Worm (Caenorhabditis elegans): ENCODE data around the gene F40A3.6.
A peak's percentile ranks its signal among the peaks of the same experiment; 100 is the strongest.

The F40A3.6 gene

ce11 chrV:7857931-7858330, 35.7 kb downstream of the F40A3.6 start, which contains the start of gene C37C3.1 (continued):
- no peak for TF ChIP-seq vab-7 (GFP tag; IDR thresholded peaks at IDR 0.05)

- TF ChIP-seq set-16 (GFP tag; IDR thresholded peaks at IDR 0.05), result peak; percentile 38; the same call in 1 of the 2 replicates
- no peak for TF ChIP-seq tra-1 (GFP tag; IDR thresholded peaks at IDR 0.05)
- TF ChIP-seq pha-4 (GFP tag; IDR thresholded peaks at IDR 0.05), result no peak
- no peak for TF ChIP-seq pha-4 (tag; optimal IDR thresholded peaks at IDR 0.05)
- TF ChIP-seq unc-62 (GFP tag; optimal IDR thresholded peaks at IDR 0.05 in 1 of 2), result no peak
- TF ChIP-seq unc-62 (tag; optimal IDR thresholded peaks at IDR 0.05), result no peak
Observed at ce11 chrV:7856641-7857040, 37.0 kb downstream of the F40A3.6 start.

- no peak for TF ChIP-seq Y105C5A.15 (GFP tag; IDR thresholded peaks at IDR 0.05)
- peak; percentile 8 for TF ChIP-seq hlh-30 (tag; optimal IDR thresholded peaks at IDR 0.05; ENCODE audit: insufficient read depth)
- no peak for TF ChIP-seq lin-1 (GFP tag; IDR thresholded peaks at IDR 0.05)
- no peak for TF ChIP-seq F26F4.8 (GFP tag; conservative IDR thresholded peaks at IDR 0.05)
- TF ChIP-seq pha-4 (GFP tag; IDR thresholded peaks at IDR 0.05), result no peak
- TF ChIP-seq pha-4 (tag; optimal IDR thresholded peaks at IDR 0.05), result no peak
- peak; percentile 3; the same call in 1 of the 2 replicates for TF ChIP-seq lin-38 (GFP tag; IDR thresholded peaks at IDR 0.05)
- 0 out of 2 replicates have a peak, but pooled peaks have one; percentile 15 for TF ChIP-seq arid-1 (GFP tag; conservative IDR thresholded peaks at IDR 0.05)
- no peak for TF ChIP-seq saeg-2 (GFP tag; IDR thresholded peaks at IDR 0.05)
- no peak for TF ChIP-seq egl-43 (GFP tag; IDR thresholded peaks at IDR 0.05)
- peak; percentile 61 for TF ChIP-seq aha-1 (tag)
- 0 out of 2 replicates have a peak, but pooled peaks have one; percentile 54 for TF ChIP-seq F44E2.7 (GFP tag; IDR thresholded peaks at IDR 0.05)
- no peak for TF ChIP-seq daf-16 (GFP tag; optimal IDR thresholded peaks at IDR 0.05)
- peak; percentile 8 for TF ChIP-seq daf-16 (tag; optimal IDR thresholded peaks at IDR 0.05)
- TF ChIP-seq nhr-77 (tag; optimal IDR thresholded peaks at IDR 0.05), result peak; percentile 51
- no peak for TF ChIP-seq ztf-11 (tag; optimal IDR thresholded peaks at IDR 0.05)
- TF ChIP-seq php-3 (GFP tag; IDR thresholded peaks at IDR 0.05), result no peak
- TF ChIP-seq duxl-1 (tag; optimal IDR thresholded peaks at IDR 0.05; ENCODE audit: poor library complexity), result peak; percentile 19
- TF ChIP-seq mdt-29 (GFP tag; IDR thresholded peaks at IDR 0.05), result no peak
- peak; percentile 34 for TF ChIP-seq T20F7.1 (GFP tag; optimal IDR thresholded peaks at IDR 0.05)
- TF ChIP-seq spr-1 (tag; optimal IDR thresholded peaks at IDR 0.05), result peak; percentile 2
Observed at ce11 chrV:7855382-7855994, 38.2 kb downstream of the F40A3.6 start, which contains the start of gene C37C3.2. C37C3.2 (plus strand) TSS chrV:7855944.

ce11 chrV:7854603-7855002, 39.1 kb downstream of the F40A3.6 start, which contains the start of the genes C37C3.9 and C37C3.18:
C37C3.9 (minus strand) TSS chrV:7854700.
C37C3.18 (plus strand) TSS chrV:7854993.
- no peak for TF ChIP-seq tag-97 (GFP tag; IDR thresholded peaks at IDR 0.05)
- TF ChIP-seq lin-29 (GFP tag; IDR thresholded peaks at IDR 0.05), result no peak
- no peak for TF ChIP-seq madf-9 (GFP tag; conservative IDR thresholded peaks at IDR 0.05)
- no peak for TF ChIP-seq zip-2 (tag; optimal IDR thresholded peaks at IDR 0.05)
- no peak for TF ChIP-seq ceh-32 (tag; optimal IDR thresholded peaks at IDR 0.05; ENCODE audit: poor library complexity)
- no peak for TF ChIP-seq ceh-44 (GFP tag; IDR thresholded peaks at IDR 0.05)
- no peak for TF ChIP-seq ceh-28 (tag; optimal IDR thresholded peaks at IDR 0.05)
- no peak for TF ChIP-seq zfp-2 (tag; optimal IDR thresholded peaks at IDR 0.05)
- TF ChIP-seq dmd-9 (GFP tag; IDR thresholded peaks at IDR 0.05), result 0 out of 2 replicates have a peak, but pooled peaks have one; percentile 30
- TF ChIP-seq spr-1 (tag; optimal IDR thresholded peaks at IDR 0.05), result peak; percentile 2
- TF ChIP-seq dve-1 (tag; optimal IDR thresholded peaks at IDR 0.05; ENCODE audit: insufficient read depth), result peak; percentile 88
- no peak for TF ChIP-seq nhr-237 (tag; optimal IDR thresholded peaks at IDR 0.05)
- 0 out of 2 replicates have a peak, but pooled peaks have one; percentile 22 for TF ChIP-seq arid-1 (GFP tag; conservative IDR thresholded peaks at IDR 0.05)
- peak; percentile 77 for TF ChIP-seq nhr-11 (tag; optimal IDR thresholded peaks at IDR 0.05)
- no peak for TF ChIP-seq ztf-11 (tag; optimal IDR thresholded peaks at IDR 0.05)
- TF ChIP-seq ama-1 (optimal IDR thresholded peaks at IDR 0.05), result peak; percentile 48
- TF ChIP-seq hlh-30 (tag; optimal IDR thresholded peaks at IDR 0.05; ENCODE audit: insufficient read depth), result peak; percentile 76
- TF ChIP-seq nhr-41 (GFP tag; IDR thresholded peaks at IDR 0.05), result no peak
- TF ChIP-seq daf-8 (GFP tag; IDR thresholded peaks at IDR 0.05), result no peak
- TF ChIP-seq madf-5 (GFP tag; IDR thresholded peaks at IDR 0.05), result no peak
- TF ChIP-seq unc-39 (tag; optimal IDR thresholded peaks at IDR 0.05), result no peak
- TF ChIP-seq ceh-82 (tag; optimal IDR thresholded peaks at IDR 0.05), result no peak
- TF ChIP-seq set-16 (GFP tag; IDR thresholded peaks at IDR 0.05), result peak; percentile 45; the same call in 1 of the 2 replicates
- peak; percentile 78 for TF ChIP-seq lin-13 (GFP tag; optimal IDR thresholded peaks at IDR 0.05)
- peak in 1 of 2 experiments; percentile 97 for TF ChIP-seq unc-62 (GFP tag; optimal IDR thresholded peaks at IDR 0.05 in 1 of 2)
- TF ChIP-seq unc-62 (tag; optimal IDR thresholded peaks at IDR 0.05), result no peak

Data from whole organism, L4 larva.